Worm (Caenorhabditis elegans): ENCODE data around the gene T07F12.2.

T07F12.2 gene

ce11 chrX:4890159-4890558 is at the start of gene T07F12.2:
T07F12.2 (plus strand) TSS chrX:4890245.
- TF ChIP-seq sea-1 (GFP tag; conservative IDR thresholded peaks at IDR 0.05) (no peak), pes-1 (GFP tag; IDR thresholded peaks at IDR 0.05) (no peak), scrt-1 (GFP tag; IDR thresholded peaks at IDR 0.05) (no peak), hmbx-1 (tag; optimal IDR thresholded peaks at IDR 0.05) (no peak), hnd-1 (tag; optimal IDR thresholded peaks at IDR 0.05) (no peak), flt-1 (GFP tag; IDR thresholded peaks at IDR 0.05) (no peak), ama-1 (optimal IDR thresholded peaks at IDR 0.05) (no peak), ceh-36 (tag; optimal IDR thresholded peaks at IDR 0.05) (no peak), B0310.2 (tag; optimal IDR thresholded peaks at IDR 0.05) (no peak), hmg-4 (GFP tag; optimal IDR thresholded peaks at IDR 0.05) (peak; percentile 38), F13C5.2 (tag; optimal IDR thresholded peaks at IDR 0.05) (peak; percentile 34), tbx-37 (GFP tag; conservative IDR thresholded peaks at IDR 0.05) (no peak), tbx-11 (GFP tag; IDR thresholded peaks at IDR 0.05) (no peak), ceh-13 (GFP tag; optimal IDR thresholded peaks at IDR 0.05) (no peak), ets-7 (tag; optimal IDR thresholded peaks at IDR 0.05) (no peak)

DNA sequence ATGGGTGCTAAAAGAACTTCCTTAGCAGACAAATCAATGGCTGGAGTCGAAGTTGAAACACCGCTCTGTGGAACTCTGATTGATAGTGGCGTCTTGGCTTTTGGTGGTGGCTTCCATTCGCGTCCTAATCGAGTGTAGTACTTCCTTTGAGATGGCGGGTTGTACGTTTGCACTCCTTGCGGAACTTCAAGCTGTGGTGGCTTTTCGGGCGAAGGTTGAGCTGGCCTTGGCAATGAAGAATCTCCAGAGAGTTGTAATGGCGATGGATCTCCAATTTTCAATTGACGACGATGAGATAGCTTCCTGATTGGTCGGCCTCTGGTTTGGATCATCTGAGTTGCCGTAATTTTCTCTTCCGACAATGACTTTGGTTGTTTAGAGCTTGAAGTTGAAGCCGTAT is 49.4 kb upstream of the T07F12.2 start:
- TF ChIP-seq hmbx-1 (tag; optimal IDR thresholded peaks at IDR 0.05) = no peak
- no peak for TF ChIP-seq hnd-1 (tag; optimal IDR thresholded peaks at IDR 0.05)
- TF ChIP-seq B0310.2 (tag; optimal IDR thresholded peaks at IDR 0.05) = no peak
- TF ChIP-seq aly-1 (tag; optimal IDR thresholded peaks at IDR 0.05) = no peak
- no peak for TF ChIP-seq sea-1 (GFP tag; conservative IDR thresholded peaks at IDR 0.05)
- TF ChIP-seq ama-1 (optimal IDR thresholded peaks at IDR 0.05) = no peak
- no peak for TF ChIP-seq scrt-1 (GFP tag; IDR thresholded peaks at IDR 0.05)
- no peak for TF ChIP-seq tra-4 (tag; optimal IDR thresholded peaks at IDR 0.05)

- TF ChIP-seq tra-4 (tag; optimal IDR thresholded peaks at IDR 0.05) (no peak), ceh-13 (GFP tag; optimal IDR thresholded peaks at IDR 0.05) (no peak), aly-1 (tag; optimal IDR thresholded peaks at IDR 0.05) (no peak), flt-1 (GFP tag; IDR thresholded peaks at IDR 0.05) (no peak), B0310.2 (tag; optimal IDR thresholded peaks at IDR 0.05) (no peak), hmg-4 (GFP tag; optimal IDR thresholded peaks at IDR 0.05) (no peak), tbx-37 (GFP tag; conservative IDR thresholded peaks at IDR 0.05) (no peak), ceh-36 (tag; optimal IDR thresholded peaks at IDR 0.05) (no peak), scrt-1 (GFP tag; IDR thresholded peaks at IDR 0.05) (no peak), F13C5.2 (tag; optimal IDR thresholded peaks at IDR 0.05) (no peak), hnd-1 (tag; optimal IDR thresholded peaks at IDR 0.05) (no peak), ets-7 (tag; optimal IDR thresholded peaks at IDR 0.05) (no peak)
Observed at ce11 chrX:4842305-4842704, 47.7 kb upstream of the T07F12.2 start.

- TF ChIP-seq hmg-4 (GFP tag; optimal IDR thresholded peaks at IDR 0.05) (no peak), ama-1 (optimal IDR thresholded peaks at IDR 0.05) (no peak), hnd-1 (tag; optimal IDR thresholded peaks at IDR 0.05) (no peak), tra-4 (tag; optimal IDR thresholded peaks at IDR 0.05) (no peak), pes-1 (GFP tag; IDR thresholded peaks at IDR 0.05) (no peak), hmbx-1 (tag; optimal IDR thresholded peaks at IDR 0.05) (no peak), F13C5.2 (tag; optimal IDR thresholded peaks at IDR 0.05) (no peak), tbx-37 (GFP tag; conservative IDR thresholded peaks at IDR 0.05) (no peak), flt-1 (GFP tag; IDR thresholded peaks at IDR 0.05) (no peak), B0310.2 (tag; optimal IDR thresholded peaks at IDR 0.05) (no peak), ets-7 (tag; optimal IDR thresholded peaks at IDR 0.05) (no peak), ceh-13 (GFP tag; optimal IDR thresholded peaks at IDR 0.05) (no peak), tbx-11 (GFP tag; IDR thresholded peaks at IDR 0.05) (no peak), sea-1 (GFP tag; conservative IDR thresholded peaks at IDR 0.05) (no peak), ceh-36 (tag; optimal IDR thresholded peaks at IDR 0.05) (no peak), scrt-1 (GFP tag; IDR thresholded peaks at IDR 0.05) (no peak), aly-1 (tag; optimal IDR thresholded peaks at IDR 0.05) (no peak)
Observed at ce11 chrX:4844765-4845164, 45.3 kb upstream of the T07F12.2 start.

DNA sequence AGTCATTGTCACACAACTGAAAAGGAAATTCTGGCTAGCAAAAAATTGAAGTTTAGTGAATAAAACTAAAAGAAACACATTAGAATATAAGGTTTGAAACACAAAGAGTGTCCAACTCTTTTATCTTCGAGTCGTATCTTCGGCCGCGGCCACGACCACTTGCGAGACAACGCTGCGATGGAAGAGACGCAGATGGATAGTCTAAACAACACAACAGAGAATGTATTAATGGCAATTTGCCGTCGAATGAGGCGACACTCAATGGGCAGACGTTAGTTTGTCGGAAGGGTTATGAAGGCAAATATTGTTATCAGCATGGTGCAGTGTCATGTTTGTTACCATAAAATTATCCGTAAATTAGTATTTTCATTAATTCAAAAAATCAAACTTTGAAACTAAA is 37.0 kb upstream of the T07F12.2 start, which contains the start of gene F39C12.1:
Gene F39C12.1 (minus strand): TSS at position 136 of the 400 bp plus-strand sequence.
- no peak for TF ChIP-seq tbx-11 (GFP tag; IDR thresholded peaks at IDR 0.05)
- no peak for TF ChIP-seq hnd-1 (tag; optimal IDR thresholded peaks at IDR 0.05)
- TF ChIP-seq ceh-36 (tag; optimal IDR thresholded peaks at IDR 0.05) = no peak
- TF ChIP-seq ama-1 (optimal IDR thresholded peaks at IDR 0.05) = no peak
- no peak for TF ChIP-seq aly-1 (tag; optimal IDR thresholded peaks at IDR 0.05)
- TF ChIP-seq B0310.2 (tag; optimal IDR thresholded peaks at IDR 0.05) = no peak
- no peak for TF ChIP-seq pes-1 (GFP tag; IDR thresholded peaks at IDR 0.05)
- TF ChIP-seq sea-1 (GFP tag; conservative IDR thresholded peaks at IDR 0.05) = no peak
- TF ChIP-seq tra-4 (tag; optimal IDR thresholded peaks at IDR 0.05) = no peak
- no peak for TF ChIP-seq hmbx-1 (tag; optimal IDR thresholded peaks at IDR 0.05)
- TF ChIP-seq scrt-1 (GFP tag; IDR thresholded peaks at IDR 0.05) = no peak
- TF ChIP-seq ceh-13 (GFP tag; optimal IDR thresholded peaks at IDR 0.05) = no peak
- no peak for TF ChIP-seq F13C5.2 (tag; optimal IDR thresholded peaks at IDR 0.05)
- no peak for TF ChIP-seq ets-7 (tag; optimal IDR thresholded peaks at IDR 0.05)
- no peak for TF ChIP-seq flt-1 (GFP tag; IDR thresholded peaks at IDR 0.05)
- no peak for TF ChIP-seq hmg-4 (GFP tag; optimal IDR thresholded peaks at IDR 0.05)
- no peak for TF ChIP-seq tbx-37 (GFP tag; conservative IDR thresholded peaks at IDR 0.05)

DNA sequence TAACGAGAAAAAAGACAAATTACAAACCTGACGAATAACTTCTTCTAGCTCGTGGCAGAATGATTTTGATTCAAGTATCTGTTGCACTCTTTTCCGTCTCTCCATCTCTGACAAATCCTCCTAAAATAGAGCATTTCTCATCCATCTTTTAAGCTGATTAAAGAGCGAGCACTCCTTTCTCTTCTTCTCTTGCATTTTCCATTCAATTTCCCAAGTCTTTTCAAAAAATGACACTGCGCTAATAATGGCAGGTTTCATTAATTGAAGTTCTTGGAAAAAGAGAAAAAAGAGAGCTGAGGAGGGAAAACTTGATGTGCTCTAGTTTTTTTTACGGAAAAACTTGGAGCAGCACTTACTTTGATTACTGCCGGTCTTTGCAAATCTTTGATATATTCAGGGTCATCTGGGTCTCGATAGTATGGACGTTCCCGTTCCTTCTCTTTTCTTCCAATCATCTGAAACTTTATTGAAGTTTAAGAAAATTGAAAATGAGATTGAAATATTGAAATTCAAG is 30.4 kb upstream of the T07F12.2 start, which contains the start of gene add-1:
Gene add-1 (minus strand): TSS at position 464 of the 514 bp plus-strand sequence.
- no peak for TF ChIP-seq F13C5.2 (tag; optimal IDR thresholded peaks at IDR 0.05)
- TF ChIP-seq pes-1 (GFP tag; IDR thresholded peaks at IDR 0.05) = no peak
- no peak for TF ChIP-seq tra-4 (tag; optimal IDR thresholded peaks at IDR 0.05)
- TF ChIP-seq tbx-11 (GFP tag; IDR thresholded peaks at IDR 0.05) = no peak
- no peak for TF ChIP-seq ets-7 (tag; optimal IDR thresholded peaks at IDR 0.05)
- no peak for TF ChIP-seq hmbx-1 (tag; optimal IDR thresholded peaks at IDR 0.05)
- TF ChIP-seq ceh-36 (tag; optimal IDR thresholded peaks at IDR 0.05) = no peak
- TF ChIP-seq tbx-37 (GFP tag; conservative IDR thresholded peaks at IDR 0.05) = no peak
- no peak for TF ChIP-seq hnd-1 (tag; optimal IDR thresholded peaks at IDR 0.05)
- no peak for TF ChIP-seq hmg-4 (GFP tag; optimal IDR thresholded peaks at IDR 0.05)
- no peak for TF ChIP-seq ama-1 (optimal IDR thresholded peaks at IDR 0.05)
- TF ChIP-seq scrt-1 (GFP tag; IDR thresholded peaks at IDR 0.05) = no peak
- no peak for TF ChIP-seq sea-1 (GFP tag; conservative IDR thresholded peaks at IDR 0.05)
- no peak for TF ChIP-seq ceh-13 (GFP tag; optimal IDR thresholded peaks at IDR 0.05)

- TF ChIP-seq tbx-37 (GFP tag; conservative IDR thresholded peaks at IDR 0.05) (no peak), hmbx-1 (tag; optimal IDR thresholded peaks at IDR 0.05) (no peak), ama-1 (optimal IDR thresholded peaks at IDR 0.05) (no peak), ceh-36 (tag; optimal IDR thresholded peaks at IDR 0.05) (no peak), scrt-1 (GFP tag; IDR thresholded peaks at IDR 0.05) (no peak), ceh-13 (GFP tag; optimal IDR thresholded peaks at IDR 0.05) (no peak), sea-1 (GFP tag; conservative IDR thresholded peaks at IDR 0.05) (no peak), B0310.2 (tag; optimal IDR thresholded peaks at IDR 0.05) (no peak), hmg-4 (GFP tag; optimal IDR thresholded peaks at IDR 0.05) (no peak), pes-1 (GFP tag; IDR thresholded peaks at IDR 0.05) (no peak), flt-1 (GFP tag; IDR thresholded peaks at IDR 0.05) (no peak), tra-4 (tag; optimal IDR thresholded peaks at IDR 0.05) (no peak), aly-1 (tag; optimal IDR thresholded peaks at IDR 0.05) (no peak), ets-7 (tag; optimal IDR thresholded peaks at IDR 0.05) (no peak)
Observed at ce11 chrX:4861413-4861812, 28.6 kb upstream of the T07F12.2 start.

All from whole organism, early embryonic.